Fruit fly (Drosophila melanogaster): ENCODE measurements around the gene CG9213.

dm6 chrX:15545467-15546197, 28.7 kb downstream of the CG9213 start:
- no peak for TF ChIP-seq CG8478 (optimal IDR thresholded peaks at IDR 0.05)
- TF ChIP-seq CTCF (optimal IDR thresholded peaks at IDR 0.05) = no peak

Measured in S2 (cell line).